Worm (Caenorhabditis elegans) whole organism, L1 larva: ENCODE results near the gene mgl-1.

Experiments used
- blmp-1 ChIP-seq: fragments of 150-350 bp; optimal IDR thresholded peaks from 2 replicates; lab custom pipeline; 2014; ENCODE audit warnings: missing biosample characterization, missing genetic modification characterization
- fkh-10 ChIP-seq: sonication (generic microtip); optimal IDR thresholded peaks from 2 replicates; lab custom pipeline; 2017; ENCODE audit warnings: missing biosample characterization, missing genetic modification reagents, missing genetic modification characterization
- hlh-17 ChIP-seq: fragments of 200-800 bp; sonication (Bioruptor generic); optimal IDR thresholded peaks from 2 replicates; lab custom pipeline; 2018; ENCODE audit warnings: missing genetic modification characterization, mild to moderate bottlenecking, missing compliant biosample characterization, moderate library complexity, borderline replicate concordance
- lin-39 ChIP-seq: fragments of 150-350 bp; optimal IDR thresholded peaks from 2 replicates; lab custom pipeline; 2014; ENCODE audit warnings: missing biosample characterization, missing genetic modification reagents, missing genetic modification characterization
- nhr-12 ChIP-seq: sonication (generic microtip); optimal IDR thresholded peaks from 2 replicates; lab custom pipeline; 2017; ENCODE audit warnings: missing biosample characterization, missing genetic modification characterization
- nhr-237 ChIP-seq: fragments of 150-350 bp; optimal IDR thresholded peaks from 2 replicates; lab custom pipeline; 2014; ENCODE audit warnings: missing biosample characterization, missing genetic modification characterization
- pag-3 ChIP-seq: sonication (generic microtip); optimal IDR thresholded peaks from 2 replicates; lab custom pipeline; 2017; ENCODE audit warnings: missing genetic modification characterization, mild to moderate bottlenecking, missing compliant biosample characterization, antibody characterized with exemption, borderline replicate concordance; ENCODE audit not compliant: insufficient read depth

- TF ChIP-seq blmp-1 (tag; lab: Kevin White, UChicago) (no peak), fkh-10 (no peak), nhr-12 (tag; lab: Kevin White, UChicago) (no peak), lin-39 (tag; lab: Kevin White, UChicago) (no peak), nhr-237 (no peak), hlh-17 (GFP tag; lab: Kevin White, UChicago) (no peak), pag-3 (tag; lab: Kevin White, UChicago) (no peak)
Measured at ce11 chrX:9921257-9921656, 54.8 kb downstream of the mgl-1 start, which contains the start of gene C17G1.2.
